Worm (Caenorhabditis elegans) whole organism, late embryonic: ENCODE data around the gene spp-3.

ENCODE experiments used
- C38D4.7 ChIP-seq: fragments of 200-800 bp; sonication (Bioruptor generic); optimal IDR thresholded peaks from 2 replicates; lab custom pipeline; 2018; ENCODE audit warnings: mild to moderate bottlenecking, missing genetic modification characterization, moderate library complexity, missing compliant biosample characterization
- ceh-22 ChIP-seq: sonication (generic microtip); optimal IDR thresholded peaks from 2 replicates; lab custom pipeline; 2017; ENCODE audit warnings: missing biosample characterization, missing genetic modification characterization
- dve-1 ChIP-seq: sonication (generic microtip); optimal IDR thresholded peaks from 2 replicates; lab custom pipeline; 2017; ENCODE audit warnings: antibody characterized with exemption, mild to moderate bottlenecking, missing genetic modification characterization, missing compliant biosample characterization
- unc-86 ChIP-seq: sonication (generic microtip); optimal IDR thresholded peaks from 2 replicates; lab custom pipeline; 2016; ENCODE audit warnings: missing genetic modification characterization, missing compliant biosample characterization

DNA sequence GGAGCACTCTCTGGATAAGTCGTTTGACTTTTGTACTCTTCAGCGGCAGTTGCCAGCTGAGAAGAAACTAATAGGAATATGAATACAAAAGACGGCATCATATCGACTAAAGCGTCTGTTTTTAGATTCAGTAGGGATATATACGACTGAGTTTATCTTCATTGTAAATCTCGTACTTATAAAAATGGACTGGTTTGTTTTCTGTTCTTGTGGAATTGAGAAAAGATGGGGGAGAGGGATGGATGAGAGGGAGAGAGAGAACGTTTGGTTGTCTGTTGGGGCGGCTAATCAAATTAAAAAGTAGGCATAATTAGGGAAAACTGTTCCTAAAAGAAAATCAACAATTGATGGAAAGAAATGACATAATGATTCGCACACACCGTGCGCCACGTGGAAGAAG is 45.8 kb downstream of the spp-3 start, which contains the start of gene grd-7:
- no peak for TF ChIP-seq unc-86 (tag; lab: Kevin White, UChicago)
- no peak for TF ChIP-seq ceh-22 (tag; lab: Kevin White, UChicago)
- TF ChIP-seq C38D4.7 (GFP tag; lab: Kevin White, UChicago) = no peak
- TF ChIP-seq dve-1 (tag; lab: Kevin White, UChicago) = no peak
